Worm (Caenorhabditis elegans) whole organism, young adult: ENCODE data around the gene fbxb-33.
A peak's percentile ranks its signal among the peaks of the same experiment; 100 is the strongest.

Source experiments
- B0019.2 ChIP-seq: fragments of 200-800 bp; sonication (Bioruptor generic); conservative IDR thresholded peaks from 2 replicates; pipeline ENCODE4 v1.3.6; 2022; ENCODE audit warnings: missing genetic modification reagents, missing genetic modification characterization, missing compliant biosample characterization
- F23B12.7 ChIP-seq: sonication (generic microtip); optimal IDR thresholded peaks from 2 replicates; lab custom pipeline; 2017; ENCODE audit warnings: missing genetic modification characterization, mild to moderate bottlenecking, missing compliant biosample characterization, antibody characterized with exemption, moderate library complexity; ENCODE audit not compliant: insufficient read depth
- F52B5.7 ChIP-seq: sonication (generic microtip); optimal IDR thresholded peaks from 2 replicates; lab custom pipeline; 2016; ENCODE audit warnings: mild to moderate bottlenecking, missing genetic modification characterization, missing compliant biosample characterization
- F57C9.4 ChIP-seq: sonication (generic microtip); optimal IDR thresholded peaks from 2 replicates; lab custom pipeline; 2017; ENCODE audit warnings: mild to moderate bottlenecking, missing genetic modification characterization, missing compliant biosample characterization
- T26A5.8 ChIP-seq: sonication (generic microtip); optimal IDR thresholded peaks from 2 replicates; lab custom pipeline; 2016; ENCODE audit warnings: missing genetic modification characterization, missing compliant biosample characterization
- Y53G8AR.9 ChIP-seq: fragments of 200-800 bp; sonication (Bioruptor generic); conservative IDR thresholded peaks from 2 replicates; pipeline ENCODE4 v1.3.6; 2022; ENCODE audit warnings: missing genetic modification reagents, missing genetic modification characterization, missing compliant biosample characterization
- Y95B8A.8 ChIP-seq: fragments of 200-800 bp; sonication (Bioruptor generic); IDR thresholded peaks from 2 replicates; pipeline ENCODE4 v1.3.6; 2022; ENCODE audit warnings: missing genetic modification reagents, missing genetic modification characterization, missing compliant biosample characterization
- aptf-3 ChIP-seq: fragments of 200-800 bp; sonication (Bioruptor generic); IDR thresholded peaks from 2 replicates; pipeline ENCODE4 v1.3.6; 2022; ENCODE audit warnings: missing genetic modification characterization, missing compliant biosample characterization
- atf-7 ChIP-seq: sonication (generic microtip); optimal IDR thresholded peaks from 2 replicates; lab custom pipeline; 2017; ENCODE audit warnings: mild to moderate bottlenecking, missing genetic modification characterization, missing compliant biosample characterization
- athp-1 ChIP-seq: sonication (generic microtip); optimal IDR thresholded peaks from 2 replicates; lab custom pipeline; 2017; ENCODE audit warnings: mild to moderate bottlenecking, missing genetic modification characterization, missing compliant biosample characterization
- attf-5 ChIP-seq: fragments of 200-800 bp; sonication (Bioruptor generic); optimal IDR thresholded peaks from 2 replicates; lab custom pipeline; 2018; ENCODE audit warnings: mild to moderate bottlenecking, missing genetic modification characterization, missing compliant biosample characterization
- bed-2 ChIP-seq: fragments of 200-800 bp; sonication (Bioruptor generic); IDR thresholded peaks from 2 replicates; pipeline ENCODE4 v1.3.6; 2022; ENCODE audit warnings: missing genetic modification reagents, missing genetic modification characterization, missing compliant biosample characterization
- cebp-1 ChIP-seq, 2 experiments: fragments of 200-800 bp in 1 of 2; sonication (Bioruptor generic) in 1 of 2; sonication (generic microtip) in 1 of 2; IDR thresholded peaks in 1 of 2; optimal IDR thresholded peaks in 1 of 2; 2 replicates each; pipeline versions ENCODE4 v1.3.6 to Lab custom; 2017 to 2022; ENCODE audit warnings: missing compliant biosample characterization in 2 of 2, missing genetic modification characterization in 2 of 2, mild to moderate bottlenecking in 1 of 2, missing genetic modification reagents in 1 of 2, moderate library complexity in 1 of 2
- ceh-58 ChIP-seq: fragments of 200-800 bp; sonication (Bioruptor generic); IDR thresholded peaks from 2 replicates; pipeline ENCODE4 v1.3.6; 2022; ENCODE audit warnings: missing genetic modification characterization, missing compliant biosample characterization
- ceh-79 ChIP-seq: sonication (generic microtip); optimal IDR thresholded peaks from 2 replicates; lab custom pipeline; 2017; ENCODE audit warnings: mild to moderate bottlenecking, missing genetic modification characterization, missing compliant biosample characterization
- dox-1 ChIP-seq: fragments of 200-800 bp; sonication (Bioruptor generic); IDR thresholded peaks from 2 replicates; pipeline ENCODE4 v1.3.6; 2022; ENCODE audit warnings: missing genetic modification reagents, missing genetic modification characterization, missing compliant biosample characterization
- dpl-1 ChIP-seq: fragments of 150-350 bp; optimal IDR thresholded peaks from 2 replicates; lab custom pipeline; 2014; ENCODE audit warnings: missing biosample characterization, missing genetic modification reagents, missing genetic modification characterization
- efl-1 ChIP-seq: fragments of 150-350 bp; optimal IDR thresholded peaks from 2 replicates; lab custom pipeline; 2014; ENCODE audit warnings: missing biosample characterization, missing genetic modification reagents, missing genetic modification characterization
- egl-44 ChIP-seq: fragments of 200-800 bp; sonication (Bioruptor generic); IDR thresholded peaks from 2 replicates; pipeline ENCODE4 v1.3.6; 2022; ENCODE audit warnings: missing genetic modification reagents, missing genetic modification characterization, missing compliant biosample characterization
- egrh-3 ChIP-seq: fragments of 200-800 bp; sonication (Bioruptor generic); IDR thresholded peaks from 2 replicates; pipeline ENCODE4 v1.3.6; 2022; ENCODE audit warnings: missing genetic modification reagents, missing genetic modification characterization, missing compliant biosample characterization
- hlh-12 ChIP-seq: sonication (generic microtip); optimal IDR thresholded peaks from 2 replicates; lab custom pipeline; 2016; ENCODE audit warnings: missing genetic modification characterization, missing compliant biosample characterization
- hmg-20 ChIP-seq: fragments of 200-800 bp; sonication (Bioruptor generic); IDR thresholded peaks from 2 replicates; pipeline ENCODE4 v1.3.6; 2022; ENCODE audit warnings: missing genetic modification reagents, missing genetic modification characterization, missing compliant biosample characterization
- hrde-1 ChIP-seq: sonication (generic microtip); optimal IDR thresholded peaks from 2 replicates; lab custom pipeline; 2016; ENCODE audit warnings: missing genetic modification characterization, mild to moderate bottlenecking, missing compliant biosample characterization, moderate library complexity, missing genotype, missing genetic modification reagents, borderline replicate concordance
- hsf-1 ChIP-seq: fragments of 200-800 bp; sonication (Bioruptor generic); IDR thresholded peaks from 2 replicates; pipeline ENCODE4 v1.3.6; 2022; ENCODE audit warnings: missing genetic modification reagents, missing genetic modification characterization, missing compliant biosample characterization
- lin-35 ChIP-seq, 3 experiments: fragments of 150-350 bp in 2 of 3; sonication (generic microtip) in 1 of 3; optimal IDR thresholded peaks; 2 replicates each; lab custom pipeline; 2014 to 2018; ENCODE audit warnings: missing biosample characterization in 3 of 3, missing genetic modification characterization in 3 of 3, missing genetic modification reagents in 3 of 3
- lin-54 ChIP-seq: fragments of 200-800 bp; sonication (Bioruptor generic); optimal IDR thresholded peaks from 2 replicates; lab custom pipeline; 2018; ENCODE audit warnings: mild to moderate bottlenecking, missing genetic modification characterization, missing compliant biosample characterization
- lir-1 ChIP-seq: fragments of 200-800 bp; sonication (Bioruptor generic); conservative IDR thresholded peaks from 2 replicates; pipeline ENCODE4 v1.3.6; 2022; ENCODE audit warnings: missing genetic modification reagents, missing genetic modification characterization, missing compliant biosample characterization
- lsl-1 ChIP-seq: fragments of 200-800 bp; sonication (Bioruptor generic); optimal IDR thresholded peaks from 2 replicates; lab custom pipeline; 2018; ENCODE audit warnings: mild to moderate bottlenecking, missing genetic modification characterization, moderate library complexity, missing compliant biosample characterization
- mcd-1 ChIP-seq: fragments of 200-800 bp; sonication (Bioruptor generic); IDR thresholded peaks from 2 replicates; pipeline ENCODE4 v1.3.6; 2022; ENCODE audit warnings: missing genetic modification reagents, missing genetic modification characterization, missing compliant biosample characterization
- mxl-1 ChIP-seq: sonication (generic microtip); optimal IDR thresholded peaks from 2 replicates; lab custom pipeline; 2016; ENCODE audit warnings: missing genetic modification characterization, missing compliant biosample characterization
- nfyb-1 ChIP-seq: fragments of 200-800 bp; sonication (Bioruptor generic); IDR thresholded peaks from 2 replicates; pipeline ENCODE4 v1.3.6; 2022; ENCODE audit warnings: missing genetic modification reagents, missing genetic modification characterization, missing compliant biosample characterization
- nhr-27 ChIP-seq: fragments of 200-800 bp; sonication (Bioruptor generic); optimal IDR thresholded peaks from 2 replicates; lab custom pipeline; 2018; ENCODE audit warnings: mild to moderate bottlenecking, missing genetic modification characterization, moderate library complexity, missing compliant biosample characterization
- nhr-80 ChIP-seq: sonication (generic microtip); optimal IDR thresholded peaks from 2 replicates; lab custom pipeline; 2016; ENCODE audit warnings: missing genetic modification characterization, missing compliant biosample characterization
- snpc-4 ChIP-seq, 5 experiments: fragments of 150-350 bp in 1 of 5; sonication (generic microtip) in 4 of 5; optimal IDR thresholded peaks; 2 replicates each; lab custom pipeline; 2014 to 2018; ENCODE audit warnings: missing genetic modification characterization in 5 of 5, missing biosample characterization in 3 of 5, antibody characterized with exemption in 2 of 5, mild to moderate bottlenecking in 2 of 5, missing compliant biosample characterization in 2 of 5, missing genotype in 2 of 5, moderate library complexity in 2 of 5, missing genetic modification reagents in 1 of 5
- tbp1 ChIP-seq: fragments of 200-800 bp; sonication (Bioruptor generic); optimal IDR thresholded peaks from 2 replicates; lab custom pipeline; 2018; ENCODE audit warnings: mild to moderate bottlenecking, missing genetic modification characterization, missing compliant biosample characterization
- unc-62 ChIP-seq: fragments of 150-350 bp; optimal IDR thresholded peaks from 2 replicates; lab custom pipeline; 2014; ENCODE audit warnings: missing biosample characterization, missing genetic modification reagents, missing genetic modification characterization
- ztf-28 ChIP-seq: fragments of 200-800 bp; sonication (Bioruptor generic); IDR thresholded peaks from 2 replicates; pipeline ENCODE4 v1.3.6; 2022; ENCODE audit warnings: missing genetic modification reagents, missing genetic modification characterization, missing compliant biosample characterization
- ztf-6 ChIP-seq: fragments of 200-800 bp; sonication (Bioruptor generic); IDR thresholded peaks from 2 replicates; pipeline ENCODE4 v1.3.6; 2022; ENCODE audit warnings: missing genetic modification reagents, missing genetic modification characterization, missing compliant biosample characterization

The fbxb-33 gene

DNA sequence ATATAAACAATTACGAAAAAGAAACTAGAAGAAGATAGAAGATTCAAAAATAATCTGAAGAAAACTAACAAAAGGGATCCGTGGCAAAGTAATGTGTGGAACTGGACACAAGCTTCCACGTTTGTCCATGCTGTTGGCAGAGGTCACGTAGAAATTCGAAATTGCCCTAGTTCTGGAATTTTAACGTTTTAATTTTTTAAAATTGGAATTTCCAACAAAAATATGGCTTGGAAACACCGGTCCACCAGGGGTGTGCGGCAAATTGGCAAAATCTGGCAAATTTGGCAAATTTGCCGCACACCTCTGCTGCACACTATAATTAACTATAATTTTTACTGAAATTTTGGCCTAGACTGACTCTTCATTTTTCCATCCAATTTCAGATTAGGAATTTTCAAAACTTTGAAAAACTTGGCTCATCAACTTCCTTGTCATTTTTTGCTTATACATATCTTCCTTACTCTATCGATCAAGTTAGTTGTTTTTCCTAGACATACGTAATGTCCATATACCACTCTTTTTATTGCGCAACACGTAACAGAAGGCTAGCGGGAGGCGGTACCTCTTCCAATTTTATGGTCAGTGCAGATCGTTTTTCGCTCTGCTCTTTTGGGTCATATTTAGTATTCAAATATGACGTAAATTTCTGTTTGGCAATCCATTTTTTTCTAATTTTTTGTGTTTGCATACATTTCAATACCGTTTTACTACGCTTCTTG, 34.3 kb downstream of the fbxb-33 start, which contains the start of gene F19B10.10:
Gene F19B10.10 (minus strand): TSS at position 51 of the 719 bp plus-strand sequence.
- TF ChIP-seq hmg-20 (no peak), lir-1 (GFP tag; lab: Robert Waterston, UW) (no peak), mxl-1 (no peak), T26A5.8 (no peak), hsf-1 (GFP tag; lab: Robert Waterston, UW) (no peak)
- TF ChIP-seq, all 124 proteins: peak for 0

DNA sequence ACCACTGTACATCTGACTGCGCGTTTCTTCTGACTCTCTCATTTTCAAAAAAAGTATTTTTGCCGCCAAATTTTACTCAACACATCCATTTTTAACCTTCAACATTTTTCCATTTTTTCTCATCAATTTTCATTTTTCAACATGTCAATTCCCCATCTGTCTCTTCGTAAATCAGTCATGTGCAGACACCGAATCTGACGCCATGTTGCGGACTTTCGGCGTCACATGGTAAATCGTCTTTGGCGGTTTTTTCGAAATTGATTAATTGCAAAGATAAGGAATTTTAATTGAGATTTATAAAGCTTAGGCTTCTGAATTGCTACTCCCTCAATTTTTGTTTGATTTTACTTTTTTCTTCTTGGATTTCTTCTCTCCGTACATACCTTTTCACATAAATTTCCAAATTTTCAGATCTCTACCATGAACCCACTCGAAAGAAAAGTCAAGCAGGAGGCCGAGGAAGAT, 35.6 kb downstream of the fbxb-33 start, which contains the start of gene F19B10.1:
Gene F19B10.1 (plus strand): TSS at position 415 of the 465 bp plus-strand sequence.
- TF ChIP-seq F23B12.7 (tag; lab: Kevin White, UChicago), result peak; percentile 18
- no peak for TF ChIP-seq lsl-1 (GFP tag; lab: Kevin White, UChicago)
- peak; percentile 61 for TF ChIP-seq nhr-80 (tag; lab: Kevin White, UChicago)
- TF ChIP-seq efl-1 (GFP tag; lab: Kevin White, UChicago), result peak; percentile 33
- no peak for TF ChIP-seq atf-7 (tag; lab: Kevin White, UChicago)
- TF ChIP-seq mcd-1 (GFP tag; lab: Robert Waterston, UW), result peak; percentile 66; the same call in 1 of the 2 replicates
- TF ChIP-seq lin-35 (GFP tag; optimal IDR thresholded peaks at IDR 0.05; lab: Kevin White, UChicago), result peak in 1 of 3 experiments; percentile 92
- TF ChIP-seq nfyb-1, result peak; percentile 71; the same call in 1 of the 2 replicates
- peak; percentile 37 for TF ChIP-seq tbp1
- no peak for TF ChIP-seq F52B5.7 (tag; lab: Kevin White, UChicago)
- no peak for TF ChIP-seq snpc-4 (GFP tag; optimal IDR thresholded peaks at IDR 0.05; lab: Kevin White, UChicago)
- peak in 1 of 4 experiments; percentile 62 for TF ChIP-seq snpc-4 (tag; optimal IDR thresholded peaks at IDR 0.05; lab: Kevin White, UChicago)
- 0 out of 2 replicates have a peak, but pooled peaks have one; percentile 31 for TF ChIP-seq Y53G8AR.9 (GFP tag; lab: Robert Waterston, UW)
- TF ChIP-seq nhr-27 (tag; lab: Kevin White, UChicago), result no peak
- no peak for TF ChIP-seq lir-1 (GFP tag; lab: Robert Waterston, UW)
- TF ChIP-seq dpl-1 (GFP tag; lab: Kevin White, UChicago), result peak; percentile 60
- TF ChIP-seq dox-1 (GFP tag; lab: Robert Waterston, UW), result 0 out of 2 replicates have a peak, but pooled peaks have one; percentile 44
- TF ChIP-seq ztf-28 (GFP tag; lab: Robert Waterston, UW), result no peak
- no peak for TF ChIP-seq aptf-3
- TF ChIP-seq lin-54, result peak; percentile 80
- TF ChIP-seq attf-5 (GFP tag; lab: Kevin White, UChicago), result peak; percentile 66
- no peak for TF ChIP-seq hrde-1
- TF ChIP-seq bed-2, result no peak

DNA sequence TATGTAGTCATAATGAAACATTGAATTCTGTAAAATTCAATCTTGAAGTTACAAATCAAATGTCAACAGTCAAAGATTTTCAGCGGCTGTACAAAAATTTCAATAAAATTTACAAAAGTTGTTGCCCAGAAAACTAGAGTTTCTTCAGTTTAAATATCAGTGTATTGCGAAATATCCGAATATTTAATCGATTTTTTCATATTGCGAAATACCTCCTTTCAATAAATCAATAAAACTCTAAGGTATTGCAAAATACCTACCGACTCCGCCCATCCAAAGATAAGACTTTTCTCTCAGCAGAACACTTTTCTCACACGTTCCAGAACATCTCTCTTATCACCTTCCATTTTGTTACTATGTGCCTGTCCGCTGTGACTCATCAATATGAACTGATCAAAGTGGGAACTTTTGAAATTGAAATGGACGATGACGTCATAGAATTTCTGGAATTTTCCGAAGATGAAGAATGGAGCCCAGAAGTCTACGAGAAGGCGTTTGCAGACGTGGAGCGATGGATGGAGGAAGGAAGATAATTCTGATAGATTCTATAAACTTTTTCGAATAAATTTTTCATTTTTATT, 37.4 kb downstream of the fbxb-33 start:
- no peak for TF ChIP-seq F57C9.4
- peak; percentile 64 for TF ChIP-seq atf-7 (tag; lab: Kevin White, UChicago)
- TF ChIP-seq egrh-3 (GFP tag; lab: Robert Waterston, UW), result no peak
- no peak for TF ChIP-seq ceh-79
- TF ChIP-seq unc-62 (GFP tag; lab: Kevin White, UChicago), result no peak
- no peak for TF ChIP-seq B0019.2 (GFP tag; lab: Robert Waterston, UW)
- no peak for TF ChIP-seq hlh-12 (tag; lab: Kevin White, UChicago)
- TF ChIP-seq ceh-58, result no peak
- 0 out of 2 replicates have a peak, but pooled peaks have one; percentile 55 for TF ChIP-seq nfyb-1
- peak; percentile 4 for TF ChIP-seq nhr-80 (tag; lab: Kevin White, UChicago)
- TF ChIP-seq athp-1, result no peak
- no peak for TF ChIP-seq egl-44 (GFP tag; lab: Robert Waterston, UW)
- TF ChIP-seq Y95B8A.8 (GFP tag; lab: Robert Waterston, UW), result no peak
- peak; percentile 95 for TF ChIP-seq cebp-1 (GFP tag; IDR thresholded peaks at IDR 0.05; lab: Robert Waterston, UW)
- TF ChIP-seq cebp-1 (tag; optimal IDR thresholded peaks at IDR 0.05; lab: Kevin White, UChicago), result peak; percentile 99
- no peak for TF ChIP-seq ztf-6 (GFP tag; lab: Robert Waterston, UW)
